Worm (Caenorhabditis elegans) whole organism, midembryonic: ENCODE data around the gene kle-2.

Experiments used
- T22C8.4 ChIP-seq: fragments of 200-800 bp; sonication (Bioruptor generic); IDR thresholded peaks from 2 replicates; pipeline ENCODE4 v1.3.6; 2022; ENCODE audit warnings: missing genetic modification characterization, missing compliant biosample characterization
- cog-1 ChIP-seq: sonication (generic microtip); optimal IDR thresholded peaks from 2 replicates; lab custom pipeline; 2016; ENCODE audit warnings: missing genetic modification characterization, missing compliant biosample characterization
- flt-1 ChIP-seq: fragments of 200-800 bp; sonication (Bioruptor generic); IDR thresholded peaks from 2 replicates; pipeline ENCODE4 v1.3.6; 2022; ENCODE audit warnings: missing genetic modification characterization, missing compliant biosample characterization
- med-1 ChIP-seq: sonication (generic microtip); optimal IDR thresholded peaks from 2 replicates; lab custom pipeline; 2017; ENCODE audit warnings: missing genetic modification characterization, mild to moderate bottlenecking, missing compliant biosample characterization, antibody characterized with exemption, missing genetic modification reagents; ENCODE audit not compliant: insufficient read depth
- ref-1 ChIP-seq: fragments of 200-800 bp; sonication (Bioruptor generic); conservative IDR thresholded peaks from 2 replicates; pipeline ENCODE4 v1.3.6; 2022; ENCODE audit warnings: missing genetic modification reagents, missing genetic modification characterization, missing compliant biosample characterization
- ztf-23 ChIP-seq: fragments of 200-800 bp; sonication (Bioruptor generic); IDR thresholded peaks from 2 replicates; pipeline ENCODE4 v1.3.6; 2022; ENCODE audit warnings: missing genetic modification reagents, missing genetic modification characterization, missing compliant biosample characterization

- no peak for TF ChIP-seq med-1 (GFP tag; lab: Kevin White, UChicago)
- TF ChIP-seq ztf-23 (GFP tag; lab: Robert Waterston, UW), result no peak
- no peak for TF ChIP-seq cog-1 (tag; lab: Kevin White, UChicago)
- TF ChIP-seq T22C8.4 (GFP tag; lab: Robert Waterston, UW), result no peak
- TF ChIP-seq ref-1 (GFP tag; lab: Robert Waterston, UW), result no peak
- no peak for TF ChIP-seq flt-1 (GFP tag; lab: Robert Waterston, UW)
Measured at ce11 chrIII:7917667-7918066, 23.9 kb upstream of the kle-2 start, which contains the start of gene gly-3.
